Worm (Caenorhabditis elegans) whole organism, young adult: ENCODE results near the gene cdka-1.
A peak's percentile ranks its signal among the peaks of the same experiment; 100 is the strongest.

Experiments used
- B0336.3 ChIP-seq: fragments of 200-800 bp; sonication (Bioruptor generic); IDR thresholded peaks from 2 replicates; pipeline ENCODE4 v1.3.6; 2022; ENCODE audit warnings: missing genetic modification characterization, missing compliant biosample characterization
- C06A6.2 ChIP-seq: fragments of 200-800 bp; sonication (Bioruptor generic); conservative IDR thresholded peaks from 2 replicates; pipeline ENCODE4 v1.3.6; 2022; ENCODE audit warnings: missing genetic modification characterization, missing compliant biosample characterization
- C17E4.6 ChIP-seq: fragments of 200-800 bp; sonication (Bioruptor generic); IDR thresholded peaks from 2 replicates; pipeline ENCODE4 v1.3.6; 2022; ENCODE audit warnings: missing genetic modification reagents, missing genetic modification characterization, missing compliant biosample characterization
- D2030.7 ChIP-seq: fragments of 200-800 bp; sonication (Bioruptor generic); IDR thresholded peaks from 2 replicates; pipeline ENCODE4 v1.3.6; 2022; ENCODE audit warnings: missing genetic modification reagents, missing genetic modification characterization, missing compliant biosample characterization
- F22D6.2 ChIP-seq: sonication (generic microtip); optimal IDR thresholded peaks from 2 replicates; lab custom pipeline; 2016; ENCODE audit warnings: mild to moderate bottlenecking, missing genetic modification characterization, missing compliant biosample characterization
- F55B11.4 ChIP-seq: sonication (generic microtip); optimal IDR thresholded peaks from 2 replicates; lab custom pipeline; 2016; ENCODE audit warnings: missing compliant biosample characterization, missing genetic modification characterization, borderline replicate concordance; ENCODE audit not compliant: insufficient read depth
- F57A8.1 ChIP-seq: fragments of 200-800 bp; sonication (Bioruptor generic); optimal IDR thresholded peaks from 2 replicates; lab custom pipeline; 2018; ENCODE audit warnings: mild to moderate bottlenecking, missing genetic modification characterization, moderate library complexity, missing compliant biosample characterization
- K12H6.12 ChIP-seq: fragments of 200-800 bp; sonication (Bioruptor generic); optimal IDR thresholded peaks from 2 replicates; lab custom pipeline; 2018; ENCODE audit warnings: mild to moderate bottlenecking, missing genetic modification characterization, missing compliant biosample characterization
- Y53F4B.3 ChIP-seq: fragments of 200-800 bp; sonication (Bioruptor generic); IDR thresholded peaks from 2 replicates; pipeline ENCODE4 v1.3.6; 2022; ENCODE audit warnings: missing genetic modification reagents, missing genetic modification characterization, missing compliant biosample characterization
- Y79H2A.3 ChIP-seq: fragments of 200-800 bp; sonication (Bioruptor generic); conservative IDR thresholded peaks from 2 replicates; pipeline ENCODE4 v1.3.6; 2022; ENCODE audit warnings: missing genetic modification reagents, missing genetic modification characterization, missing compliant biosample characterization
- akir-1 ChIP-seq: fragments of 200-800 bp; sonication (Bioruptor generic); optimal IDR thresholded peaks from 2 replicates; lab custom pipeline; 2018; ENCODE audit warnings: mild to moderate bottlenecking, missing genetic modification characterization, moderate library complexity, missing compliant biosample characterization
- ama-1 ChIP-seq, 3 experiments: fragments of 150-350 bp in 1 of 3; sonication (generic microtip) in 2 of 3; optimal IDR thresholded peaks; 2 replicates each; lab custom pipeline; 2014 to 2018; ENCODE audit warnings: missing biosample characterization in 2 of 3, missing genetic modification characterization in 2 of 3, missing genetic modification reagents in 2 of 3
- athp-1 ChIP-seq: sonication (generic microtip); optimal IDR thresholded peaks from 2 replicates; lab custom pipeline; 2017; ENCODE audit warnings: mild to moderate bottlenecking, missing genetic modification characterization, missing compliant biosample characterization
- attf-3 ChIP-seq: fragments of 200-800 bp; sonication (Bioruptor generic); conservative IDR thresholded peaks from 2 replicates; pipeline ENCODE4 v1.3.6; 2022; ENCODE audit warnings: missing genetic modification reagents, missing genetic modification characterization, missing compliant biosample characterization
- bed-1 ChIP-seq: fragments of 200-800 bp; sonication (Bioruptor generic); IDR thresholded peaks from 2 replicates; pipeline ENCODE4 v1.3.6; 2022; ENCODE audit warnings: missing genetic modification reagents, missing genetic modification characterization, missing compliant biosample characterization
- bed-2 ChIP-seq: fragments of 200-800 bp; sonication (Bioruptor generic); IDR thresholded peaks from 2 replicates; pipeline ENCODE4 v1.3.6; 2022; ENCODE audit warnings: missing genetic modification reagents, missing genetic modification characterization, missing compliant biosample characterization
- ccch-3 ChIP-seq: fragments of 200-800 bp; sonication (Bioruptor generic); optimal IDR thresholded peaks from 2 replicates; lab custom pipeline; 2018; ENCODE audit warnings: mild to moderate bottlenecking, missing genetic modification characterization, missing compliant biosample characterization
- cebp-1 ChIP-seq, 2 experiments: fragments of 200-800 bp in 1 of 2; sonication (Bioruptor generic) in 1 of 2; sonication (generic microtip) in 1 of 2; IDR thresholded peaks in 1 of 2; optimal IDR thresholded peaks in 1 of 2; 2 replicates each; pipeline versions ENCODE4 v1.3.6 to Lab custom; 2017 to 2022; ENCODE audit warnings: missing compliant biosample characterization in 2 of 2, missing genetic modification characterization in 2 of 2, mild to moderate bottlenecking in 1 of 2, missing genetic modification reagents in 1 of 2, moderate library complexity in 1 of 2
- cebp-2 ChIP-seq: fragments of 200-800 bp; sonication (Bioruptor generic); IDR thresholded peaks from 2 replicates; pipeline ENCODE4 v1.3.6; 2022; ENCODE audit warnings: missing genetic modification characterization, missing compliant biosample characterization
- ceh-100 ChIP-seq: fragments of 200-800 bp; sonication (Bioruptor generic); IDR thresholded peaks from 2 replicates; pipeline ENCODE4 v1.3.6; 2022; ENCODE audit warnings: missing genetic modification reagents, missing genetic modification characterization, missing compliant biosample characterization
- ceh-27 ChIP-seq: fragments of 200-800 bp; sonication (Bioruptor generic); optimal IDR thresholded peaks from 2 replicates; lab custom pipeline; 2018; ENCODE audit warnings: mild to moderate bottlenecking, missing genetic modification characterization, moderate library complexity, missing compliant biosample characterization
- ceh-91 ChIP-seq: fragments of 200-800 bp; sonication (Bioruptor generic); IDR thresholded peaks from 2 replicates; pipeline ENCODE4 v1.3.6; 2022; ENCODE audit warnings: missing genetic modification reagents, missing genetic modification characterization, missing compliant biosample characterization
- die-1 ChIP-seq: sonication (generic microtip); optimal IDR thresholded peaks from 2 replicates; lab custom pipeline; 2016; ENCODE audit warnings: missing genotype, mild to moderate bottlenecking, missing genetic modification characterization, missing compliant biosample characterization
- egl-44 ChIP-seq: fragments of 200-800 bp; sonication (Bioruptor generic); IDR thresholded peaks from 2 replicates; pipeline ENCODE4 v1.3.6; 2022; ENCODE audit warnings: missing genetic modification reagents, missing genetic modification characterization, missing compliant biosample characterization
- him-1 ChIP-seq: sonication (generic microtip); optimal IDR thresholded peaks from 2 replicates; lab custom pipeline; 2016; ENCODE audit warnings: missing genotype, missing genetic modification reagents, missing genetic modification characterization, missing compliant biosample characterization
- hmg-20 ChIP-seq: fragments of 200-800 bp; sonication (Bioruptor generic); IDR thresholded peaks from 2 replicates; pipeline ENCODE4 v1.3.6; 2022; ENCODE audit warnings: missing genetic modification reagents, missing genetic modification characterization, missing compliant biosample characterization
- hsf-1 ChIP-seq: fragments of 200-800 bp; sonication (Bioruptor generic); IDR thresholded peaks from 2 replicates; pipeline ENCODE4 v1.3.6; 2022; ENCODE audit warnings: missing genetic modification reagents, missing genetic modification characterization, missing compliant biosample characterization
- let-607 ChIP-seq, 2 experiments: fragments of 200-800 bp in 1 of 2; sonication (Bioruptor generic) in 1 of 2; sonication (generic microtip) in 1 of 2; optimal IDR thresholded peaks; 2 replicates each; lab custom pipeline; 2016 to 2018; ENCODE audit warnings: mild to moderate bottlenecking in 2 of 2, missing compliant biosample characterization in 2 of 2, missing genetic modification characterization in 2 of 2, moderate library complexity in 2 of 2, missing genotype in 1 of 2
- lin-35 ChIP-seq, 3 experiments: fragments of 150-350 bp in 2 of 3; sonication (generic microtip) in 1 of 3; optimal IDR thresholded peaks; 2 replicates each; lab custom pipeline; 2014 to 2018; ENCODE audit warnings: missing biosample characterization in 3 of 3, missing genetic modification characterization in 3 of 3, missing genetic modification reagents in 3 of 3
- lsy-27 ChIP-seq: sonication (generic microtip); optimal IDR thresholded peaks from 2 replicates; lab custom pipeline; 2017; ENCODE audit warnings: missing genetic modification characterization, mild to moderate bottlenecking, missing compliant biosample characterization, antibody characterized with exemption, missing genotype, borderline replicate concordance; ENCODE audit not compliant: insufficient read depth
- madf-10 ChIP-seq: sonication (generic microtip); optimal IDR thresholded peaks from 2 replicates; lab custom pipeline; 2016; ENCODE audit warnings: mild to moderate bottlenecking, missing genetic modification characterization, missing compliant biosample characterization
- nfya-2 ChIP-seq: fragments of 200-800 bp; sonication (Bioruptor generic); IDR thresholded peaks from 2 replicates; pipeline ENCODE4 v1.3.6; 2022; ENCODE audit warnings: missing genetic modification reagents, missing genetic modification characterization, missing compliant biosample characterization
- nfyb-1 ChIP-seq: fragments of 200-800 bp; sonication (Bioruptor generic); IDR thresholded peaks from 2 replicates; pipeline ENCODE4 v1.3.6; 2022; ENCODE audit warnings: missing genetic modification reagents, missing genetic modification characterization, missing compliant biosample characterization
- nhr-120 ChIP-seq: fragments of 200-800 bp; sonication (Bioruptor generic); IDR thresholded peaks from 2 replicates; pipeline ENCODE4 v1.3.6; 2022; ENCODE audit warnings: missing genetic modification characterization, missing compliant biosample characterization
- nhr-80 ChIP-seq: sonication (generic microtip); optimal IDR thresholded peaks from 2 replicates; lab custom pipeline; 2016; ENCODE audit warnings: missing genetic modification characterization, missing compliant biosample characterization
- nhr-90 ChIP-seq: sonication (generic microtip); optimal IDR thresholded peaks from 2 replicates; lab custom pipeline; 2016; ENCODE audit warnings: missing genotype, mild to moderate bottlenecking, missing genetic modification characterization, missing compliant biosample characterization
- rcor-1 ChIP-seq: fragments of 200-800 bp; sonication (Bioruptor generic); IDR thresholded peaks from 2 replicates; pipeline ENCODE4 v1.3.6; 2022; ENCODE audit warnings: missing genetic modification reagents, missing genetic modification characterization, missing compliant biosample characterization
- rec-8 ChIP-seq, 2 experiments: sonication (generic microtip); optimal IDR thresholded peaks; 2 replicates each; lab custom pipeline; 2016; ENCODE audit warnings: mild to moderate bottlenecking in 2 of 2, missing genetic modification characterization in 2 of 2, missing genetic modification reagents in 2 of 2, missing genotype in 2 of 2, missing biosample characterization in 1 of 2, missing compliant biosample characterization in 1 of 2, moderate library complexity in 1 of 2
- snpc-3.4 ChIP-seq: sonication (generic microtip); optimal IDR thresholded peaks from 2 replicates; lab custom pipeline; 2017; ENCODE audit warnings: missing genetic modification characterization, mild to moderate bottlenecking, missing compliant biosample characterization, antibody characterized with exemption, moderate library complexity, missing genotype, missing genetic modification reagents
- snpc-4 ChIP-seq, 5 experiments: fragments of 150-350 bp in 1 of 5; sonication (generic microtip) in 4 of 5; optimal IDR thresholded peaks; 2 replicates each; lab custom pipeline; 2014 to 2018; ENCODE audit warnings: missing genetic modification characterization in 5 of 5, missing biosample characterization in 3 of 5, antibody characterized with exemption in 2 of 5, mild to moderate bottlenecking in 2 of 5, missing compliant biosample characterization in 2 of 5, missing genotype in 2 of 5, moderate library complexity in 2 of 5, missing genetic modification reagents in 1 of 5
- tbx-9 ChIP-seq: sonication (generic microtip); optimal IDR thresholded peaks from 2 replicates; lab custom pipeline; 2016; ENCODE audit warnings: borderline replicate concordance, missing genetic modification characterization, inconsistent platforms, missing compliant biosample characterization
- tlf-1 ChIP-seq: fragments of 200-800 bp; sonication (Bioruptor generic); optimal IDR thresholded peaks from 2 replicates; lab custom pipeline; 2018; ENCODE audit warnings: mild to moderate bottlenecking, missing genetic modification characterization, missing compliant biosample characterization
- unc-62 ChIP-seq: fragments of 150-350 bp; optimal IDR thresholded peaks from 2 replicates; lab custom pipeline; 2014; ENCODE audit warnings: missing biosample characterization, missing genetic modification reagents, missing genetic modification characterization
- zfh-2 ChIP-seq: fragments of 200-800 bp; sonication (Bioruptor generic); conservative IDR thresholded peaks from 2 replicates; pipeline ENCODE4 v1.3.6; 2022; ENCODE audit warnings: missing genetic modification reagents, missing genetic modification characterization, missing compliant biosample characterization

cdka-1 gene

ce11 chrIII:4647878-4648277 lies 10.7 kb upstream of the cdka-1 start, which contains the start of gene T23F11.6:
TSS of gene T23F11.6 (minus strand) at chrIII:4647922.
- peak; percentile 44 for TF ChIP-seq nhr-80
- TF ChIP-seq unc-62 (GFP tag; lab: Kevin White, UChicago), result peak; percentile 73
- peak; percentile 46; the same call in 1 of the 2 replicates for TF ChIP-seq cebp-1 (GFP tag; IDR thresholded peaks at IDR 0.05; lab: Robert Waterston, UW)
- no peak for TF ChIP-seq cebp-1 (tag; optimal IDR thresholded peaks at IDR 0.05; lab: Kevin White, UChicago)
- no peak for TF ChIP-seq cebp-2

DNA sequence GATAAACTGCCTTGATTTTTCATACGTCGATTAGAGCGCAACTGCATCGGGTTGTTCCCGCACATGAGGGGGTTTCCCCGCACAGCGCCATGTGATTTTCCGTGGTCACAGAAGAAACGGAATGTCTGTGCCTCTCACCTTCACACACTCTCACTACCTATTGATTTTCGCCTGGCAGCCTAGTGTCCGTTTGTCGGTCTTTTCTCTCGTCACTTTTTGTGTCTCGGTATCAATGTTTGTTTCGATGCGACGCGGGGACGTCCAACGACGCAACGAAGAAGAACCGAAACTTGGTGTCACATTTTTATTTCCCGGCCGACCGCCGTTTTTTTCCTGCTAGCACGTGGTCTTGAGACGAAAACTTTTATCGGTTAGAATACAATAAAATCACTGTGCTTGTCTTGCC lies 9.2 kb upstream of the cdka-1 start:
- TF ChIP-seq F57A8.1 (GFP tag; lab: Kevin White, UChicago) (no peak), unc-62 (GFP tag; lab: Kevin White, UChicago) (peak; percentile 83), tlf-1 (GFP tag; lab: Kevin White, UChicago) (peak; percentile 85), tbx-9 (tag; lab: Kevin White, UChicago) (no peak), bed-1 (GFP tag; lab: Robert Waterston, UW) (no peak), ceh-27 (GFP tag; lab: Kevin White, UChicago) (peak; percentile 90), F22D6.2 (tag; lab: Kevin White, UChicago) (peak; percentile 86), C17E4.6 (GFP tag; lab: Robert Waterston, UW) (no peak; the same call in 1 of the 2 replicates), ceh-91 (no peak), die-1 (peak; percentile 70), ceh-100 (GFP tag; lab: Robert Waterston, UW) (peak; percentile 37; the same call in 1 of the 2 replicates), egl-44 (GFP tag; lab: Robert Waterston, UW) (peak; percentile 81), F55B11.4 (no peak), nhr-90 (peak; percentile 92), bed-2 (GFP tag; lab: Robert Waterston, UW) (no peak), nfyb-1 (GFP tag; lab: Robert Waterston, UW) (peak; percentile 93), madf-10 (peak; percentile 91), C06A6.2 (GFP tag; lab: Robert Waterston, UW) (peak; percentile 84), rec-8 (tag; optimal IDR thresholded peaks at IDR 0.05; lab: Kevin White, UChicago) (no peak), snpc-3.4 (tag; lab: Kevin White, UChicago) (no peak), lin-35 (GFP tag; optimal IDR thresholded peaks at IDR 0.05; lab: Kevin White, UChicago) (peak in 1 of 3 experiments; percentile 66), hsf-1 (GFP tag; lab: Robert Waterston, UW) (0 out of 2 replicates have a peak, but pooled peaks have one; percentile 35), snpc-4 (GFP tag; optimal IDR thresholded peaks at IDR 0.05; lab: Kevin White, UChicago) (peak; percentile 16), snpc-4 (tag; optimal IDR thresholded peaks at IDR 0.05; lab: Kevin White, UChicago) (peak; percentile 33 to 71 (median 52)), nfya-2 (GFP tag; lab: Robert Waterston, UW) (no peak), Y79H2A.3 (GFP tag; lab: Robert Waterston, UW) (no peak), ama-1 (optimal IDR thresholded peaks at IDR 0.05; lab: Kevin White, UChicago) (no peak), ama-1 (GFP tag; optimal IDR thresholded peaks at IDR 0.05; lab: Kevin White, UChicago) (no peak), Y53F4B.3 (GFP tag; lab: Robert Waterston, UW) (no peak), rcor-1 (GFP tag; lab: Robert Waterston, UW) (peak; percentile 46), nhr-120 (GFP tag; lab: Robert Waterston, UW) (no peak), D2030.7 (GFP tag; lab: Robert Waterston, UW) (no peak), attf-3 (GFP tag; lab: Robert Waterston, UW) (peak; percentile 60; the same call in 1 of the 2 replicates), B0336.3 (GFP tag; lab: Robert Waterston, UW) (peak; percentile 93), lsy-27 (tag; lab: Kevin White, UChicago) (no peak), hmg-20 (GFP tag; lab: Robert Waterston, UW) (0 out of 2 replicates have a peak, but pooled peaks have one; percentile 12), zfh-2 (GFP tag; lab: Robert Waterston, UW) (peak; percentile 95), athp-1 (tag; lab: Kevin White, UChicago) (peak; percentile 83), akir-1 (GFP tag; lab: Kevin White, UChicago) (no peak), K12H6.12 (tag; lab: Kevin White, UChicago) (peak; percentile 94), ccch-3 (GFP tag; lab: Kevin White, UChicago) (no peak), let-607 (tag; optimal IDR thresholded peaks at IDR 0.05; lab: Kevin White, UChicago) (peak; percentile 81 to 89), him-1 (tag; lab: Kevin White, UChicago) (no peak)
